Worm (Caenorhabditis elegans) whole organism, young adult: ENCODE data around the gene vang-1.

Experiments
- C17E4.6 ChIP-seq: fragments of 200-800 bp; sonication (Bioruptor generic); IDR thresholded peaks from 2 replicates; pipeline ENCODE4 v1.3.6; 2022; ENCODE audit warnings: missing genetic modification reagents, missing genetic modification characterization, missing compliant biosample characterization
- F23B12.7 ChIP-seq: sonication (generic microtip); optimal IDR thresholded peaks from 2 replicates; lab custom pipeline; 2017; ENCODE audit warnings: missing genetic modification characterization, mild to moderate bottlenecking, missing compliant biosample characterization, antibody characterized with exemption, moderate library complexity; ENCODE audit not compliant: insufficient read depth
- F57A8.1 ChIP-seq: fragments of 200-800 bp; sonication (Bioruptor generic); optimal IDR thresholded peaks from 2 replicates; lab custom pipeline; 2018; ENCODE audit warnings: mild to moderate bottlenecking, missing genetic modification characterization, moderate library complexity, missing compliant biosample characterization
- F57C9.4 ChIP-seq: sonication (generic microtip); optimal IDR thresholded peaks from 2 replicates; lab custom pipeline; 2017; ENCODE audit warnings: mild to moderate bottlenecking, missing genetic modification characterization, missing compliant biosample characterization
- T07F8.4 ChIP-seq: sonication (generic microtip); optimal IDR thresholded peaks from 2 replicates; lab custom pipeline; 2016; ENCODE audit warnings: mild to moderate bottlenecking, missing genetic modification characterization, moderate library complexity, missing compliant biosample characterization
- Y53G8AR.9 ChIP-seq: fragments of 200-800 bp; sonication (Bioruptor generic); conservative IDR thresholded peaks from 2 replicates; pipeline ENCODE4 v1.3.6; 2022; ENCODE audit warnings: missing genetic modification reagents, missing genetic modification characterization, missing compliant biosample characterization
- Y56A3A.18 ChIP-seq: fragments of 200-800 bp; sonication (Bioruptor generic); IDR thresholded peaks from 2 replicates; pipeline ENCODE4 v1.3.6; 2022; ENCODE audit warnings: missing genetic modification reagents, missing genetic modification characterization, missing compliant biosample characterization
- ZK185.1 ChIP-seq: sonication (generic microtip); optimal IDR thresholded peaks from 2 replicates; lab custom pipeline; 2016; ENCODE audit warnings: mild to moderate bottlenecking, missing genetic modification characterization, missing compliant biosample characterization; ENCODE audit not compliant: poor library complexity, severe bottlenecking
- akir-1 ChIP-seq: fragments of 200-800 bp; sonication (Bioruptor generic); optimal IDR thresholded peaks from 2 replicates; lab custom pipeline; 2018; ENCODE audit warnings: mild to moderate bottlenecking, missing genetic modification characterization, moderate library complexity, missing compliant biosample characterization
- cebp-1 ChIP-seq, 2 experiments: fragments of 200-800 bp in 1 of 2; sonication (Bioruptor generic) in 1 of 2; sonication (generic microtip) in 1 of 2; IDR thresholded peaks in 1 of 2; optimal IDR thresholded peaks in 1 of 2; 2 replicates each; pipeline versions ENCODE4 v1.3.6 to Lab custom; 2017 to 2022; ENCODE audit warnings: missing compliant biosample characterization in 2 of 2, missing genetic modification characterization in 2 of 2, mild to moderate bottlenecking in 1 of 2, missing genetic modification reagents in 1 of 2, moderate library complexity in 1 of 2
- ceh-100 ChIP-seq: fragments of 200-800 bp; sonication (Bioruptor generic); IDR thresholded peaks from 2 replicates; pipeline ENCODE4 v1.3.6; 2022; ENCODE audit warnings: missing genetic modification reagents, missing genetic modification characterization, missing compliant biosample characterization
- dox-1 ChIP-seq: fragments of 200-800 bp; sonication (Bioruptor generic); IDR thresholded peaks from 2 replicates; pipeline ENCODE4 v1.3.6; 2022; ENCODE audit warnings: missing genetic modification reagents, missing genetic modification characterization, missing compliant biosample characterization
- efl-1 ChIP-seq: fragments of 150-350 bp; optimal IDR thresholded peaks from 2 replicates; lab custom pipeline; 2014; ENCODE audit warnings: missing biosample characterization, missing genetic modification reagents, missing genetic modification characterization
- egl-44 ChIP-seq: fragments of 200-800 bp; sonication (Bioruptor generic); IDR thresholded peaks from 2 replicates; pipeline ENCODE4 v1.3.6; 2022; ENCODE audit warnings: missing genetic modification reagents, missing genetic modification characterization, missing compliant biosample characterization
- egrh-3 ChIP-seq: fragments of 200-800 bp; sonication (Bioruptor generic); IDR thresholded peaks from 2 replicates; pipeline ENCODE4 v1.3.6; 2022; ENCODE audit warnings: missing genetic modification reagents, missing genetic modification characterization, missing compliant biosample characterization
- fkh-3 ChIP-seq: sonication (generic microtip); optimal IDR thresholded peaks from 2 replicates; lab custom pipeline; 2016; ENCODE audit warnings: mild to moderate bottlenecking, missing genetic modification characterization, missing compliant biosample characterization
- gei-17 ChIP-seq: fragments of 200-800 bp; sonication (Bioruptor generic); optimal IDR thresholded peaks from 2 replicates; lab custom pipeline; 2018; ENCODE audit warnings: mild to moderate bottlenecking, missing genetic modification characterization, missing compliant biosample characterization
- him-1 ChIP-seq: sonication (generic microtip); optimal IDR thresholded peaks from 2 replicates; lab custom pipeline; 2016; ENCODE audit warnings: missing genotype, missing genetic modification reagents, missing genetic modification characterization, missing compliant biosample characterization
- hlh-26 ChIP-seq: fragments of 200-800 bp; sonication (Bioruptor generic); conservative IDR thresholded peaks from 2 replicates; pipeline ENCODE4 v1.3.6; 2022; ENCODE audit warnings: missing genetic modification reagents, missing genetic modification characterization, missing compliant biosample characterization
- let-607 ChIP-seq, 2 experiments: fragments of 200-800 bp in 1 of 2; sonication (Bioruptor generic) in 1 of 2; sonication (generic microtip) in 1 of 2; optimal IDR thresholded peaks; 2 replicates each; lab custom pipeline; 2016 to 2018; ENCODE audit warnings: mild to moderate bottlenecking in 2 of 2, missing compliant biosample characterization in 2 of 2, missing genetic modification characterization in 2 of 2, moderate library complexity in 2 of 2, missing genotype in 1 of 2
- lin-35 ChIP-seq, 3 experiments: fragments of 150-350 bp in 2 of 3; sonication (generic microtip) in 1 of 3; optimal IDR thresholded peaks; 2 replicates each; lab custom pipeline; 2014 to 2018; ENCODE audit warnings: missing biosample characterization in 3 of 3, missing genetic modification characterization in 3 of 3, missing genetic modification reagents in 3 of 3
- lin-40 ChIP-seq: sonication (generic microtip); optimal IDR thresholded peaks from 2 replicates; lab custom pipeline; 2016; ENCODE audit warnings: missing genetic modification characterization, mild to moderate bottlenecking, missing compliant biosample characterization, missing genotype, missing genetic modification reagents
- madf-6 ChIP-seq: fragments of 200-800 bp; sonication (Bioruptor generic); IDR thresholded peaks from 2 replicates; pipeline ENCODE4 v1.3.6; 2022; ENCODE audit warnings: missing genetic modification reagents, missing genetic modification characterization, missing compliant biosample characterization
- nfya-2 ChIP-seq: fragments of 200-800 bp; sonication (Bioruptor generic); IDR thresholded peaks from 2 replicates; pipeline ENCODE4 v1.3.6; 2022; ENCODE audit warnings: missing genetic modification reagents, missing genetic modification characterization, missing compliant biosample characterization
- nhr-27 ChIP-seq: fragments of 200-800 bp; sonication (Bioruptor generic); optimal IDR thresholded peaks from 2 replicates; lab custom pipeline; 2018; ENCODE audit warnings: mild to moderate bottlenecking, missing genetic modification characterization, moderate library complexity, missing compliant biosample characterization
- nhr-80 ChIP-seq: sonication (generic microtip); optimal IDR thresholded peaks from 2 replicates; lab custom pipeline; 2016; ENCODE audit warnings: missing genetic modification characterization, missing compliant biosample characterization
- pbrm-1 ChIP-seq: fragments of 200-800 bp; sonication (Bioruptor generic); IDR thresholded peaks from 2 replicates; pipeline ENCODE4 v1.3.6; 2022; ENCODE audit warnings: missing genetic modification reagents, missing genetic modification characterization, missing compliant biosample characterization
- repo-1 ChIP-seq: sonication (generic microtip); optimal IDR thresholded peaks from 2 replicates; lab custom pipeline; 2017; ENCODE audit warnings: mild to moderate bottlenecking, missing genetic modification characterization, missing compliant biosample characterization
- sdz-38 ChIP-seq: sonication (generic microtip); optimal IDR thresholded peaks from 2 replicates; lab custom pipeline; 2016; ENCODE audit warnings: missing genotype, missing genetic modification characterization, missing compliant biosample characterization
- snpc-1.3 ChIP-seq: sonication (generic microtip); optimal IDR thresholded peaks from 2 replicates; lab custom pipeline; 2017; ENCODE audit warnings: missing genetic modification characterization, mild to moderate bottlenecking, missing compliant biosample characterization, antibody characterized with exemption, moderate library complexity, missing genotype, missing genetic modification reagents; ENCODE audit not compliant: insufficient read depth
- snpc-4 ChIP-seq, 5 experiments: fragments of 150-350 bp in 1 of 5; sonication (generic microtip) in 4 of 5; optimal IDR thresholded peaks; 2 replicates each; lab custom pipeline; 2014 to 2018; ENCODE audit warnings: missing genetic modification characterization in 5 of 5, missing biosample characterization in 3 of 5, antibody characterized with exemption in 2 of 5, mild to moderate bottlenecking in 2 of 5, missing compliant biosample characterization in 2 of 5, missing genotype in 2 of 5, moderate library complexity in 2 of 5, missing genetic modification reagents in 1 of 5
- somi-1 ChIP-seq: fragments of 200-800 bp; sonication (Bioruptor generic); optimal IDR thresholded peaks from 2 replicates; lab custom pipeline; 2018; ENCODE audit warnings: mild to moderate bottlenecking, missing genetic modification characterization, missing compliant biosample characterization
- tbx-9 ChIP-seq: sonication (generic microtip); optimal IDR thresholded peaks from 2 replicates; lab custom pipeline; 2016; ENCODE audit warnings: borderline replicate concordance, missing genetic modification characterization, inconsistent platforms, missing compliant biosample characterization
- tlf-1 ChIP-seq: fragments of 200-800 bp; sonication (Bioruptor generic); optimal IDR thresholded peaks from 2 replicates; lab custom pipeline; 2018; ENCODE audit warnings: mild to moderate bottlenecking, missing genetic modification characterization, missing compliant biosample characterization
- unc-130 ChIP-seq: sonication (generic microtip); optimal IDR thresholded peaks from 2 replicates; lab custom pipeline; 2016; ENCODE audit warnings: missing genetic modification reagents, missing genetic modification characterization, missing compliant biosample characterization
- unc-62 ChIP-seq: fragments of 150-350 bp; optimal IDR thresholded peaks from 2 replicates; lab custom pipeline; 2014; ENCODE audit warnings: missing biosample characterization, missing genetic modification reagents, missing genetic modification characterization
- zfh-2 ChIP-seq: fragments of 200-800 bp; sonication (Bioruptor generic); conservative IDR thresholded peaks from 2 replicates; pipeline ENCODE4 v1.3.6; 2022; ENCODE audit warnings: missing genetic modification reagents, missing genetic modification characterization, missing compliant biosample characterization
- ztf-22 ChIP-seq: fragments of 200-800 bp; sonication (Bioruptor generic); optimal IDR thresholded peaks from 2 replicates; lab custom pipeline; 2018; ENCODE audit warnings: mild to moderate bottlenecking, missing genetic modification characterization, moderate library complexity, missing compliant biosample characterization
- ztf-26 ChIP-seq: sonication (generic microtip); optimal IDR thresholded peaks from 2 replicates; lab custom pipeline; 2017; ENCODE audit warnings: missing genetic modification characterization, missing compliant biosample characterization
- ztf-6 ChIP-seq: fragments of 200-800 bp; sonication (Bioruptor generic); IDR thresholded peaks from 2 replicates; pipeline ENCODE4 v1.3.6; 2022; ENCODE audit warnings: missing genetic modification reagents, missing genetic modification characterization, missing compliant biosample characterization

The vang-1 gene

DNA sequence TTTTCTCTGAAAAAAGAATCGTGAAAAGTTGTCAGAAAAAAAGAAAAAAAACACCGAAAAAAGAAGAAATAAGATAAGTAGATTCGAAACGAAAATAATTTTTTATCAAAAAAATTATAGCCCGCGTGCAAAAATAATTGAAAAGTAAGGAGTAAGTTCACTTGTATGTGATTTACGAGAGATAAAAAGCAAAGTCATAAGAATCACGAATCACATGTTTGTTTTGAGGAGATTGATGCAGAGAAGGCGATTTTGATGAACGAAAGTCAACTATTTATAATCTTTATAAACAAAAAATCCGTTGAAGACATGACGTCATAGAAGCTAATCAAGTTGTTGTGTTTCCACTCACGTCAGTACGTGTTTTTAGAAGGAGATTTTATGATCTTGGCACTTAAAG, 45.4 kb upstream of the vang-1 start, which contains the start of gene Y71H10B.1:
Gene Y71H10B.1 (minus strand): TSS at position 6 of the 400 bp plus-strand sequence.
- TF ChIP-seq ztf-26: peak; percentile 25
- no peak for TF ChIP-seq T07F8.4 (tag; lab: Kevin White, UChicago)
- TF ChIP-seq tbx-9 (tag; lab: Kevin White, UChicago): no peak
- TF ChIP-seq C17E4.6 (GFP tag; lab: Robert Waterston, UW): no peak
- no peak for TF ChIP-seq tlf-1 (GFP tag; lab: Kevin White, UChicago)
- peak; percentile 54 for TF ChIP-seq somi-1
- no peak for TF ChIP-seq madf-6 (GFP tag; lab: Robert Waterston, UW)
- TF ChIP-seq F57A8.1 (GFP tag; lab: Kevin White, UChicago): no peak
- peak; percentile 22 for TF ChIP-seq lin-40 (tag; lab: Kevin White, UChicago)
- no peak for TF ChIP-seq ZK185.1
- no peak for TF ChIP-seq him-1 (tag; lab: Kevin White, UChicago)
- TF ChIP-seq, all 124 proteins: peak for 3

DNA sequence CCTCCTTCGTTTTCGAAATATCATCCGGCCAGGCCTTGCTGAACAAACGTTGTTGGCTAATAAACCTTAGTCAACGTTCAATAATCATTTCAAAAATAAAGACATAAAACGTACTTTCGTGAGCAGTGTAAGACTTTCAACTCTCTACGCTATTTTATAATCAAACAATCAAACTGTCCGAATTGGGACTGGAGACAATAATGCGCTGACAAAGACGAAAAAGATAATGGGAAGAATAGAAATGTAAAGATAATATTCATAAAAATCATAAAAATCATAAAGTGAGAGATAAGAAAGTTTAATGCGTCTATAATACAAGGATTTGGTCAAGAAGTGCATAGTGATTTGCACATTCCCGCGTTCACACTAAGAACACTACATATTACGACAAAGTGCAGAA, 43.9 kb upstream of the vang-1 start:
- peak in 1 of 2 experiments; percentile 8 for TF ChIP-seq let-607 (tag; optimal IDR thresholded peaks at IDR 0.05; lab: Kevin White, UChicago)
- TF ChIP-seq lin-40 (tag; lab: Kevin White, UChicago): peak; percentile 28
- TF ChIP-seq nhr-80 (tag; lab: Kevin White, UChicago): peak; percentile 59
- no peak for TF ChIP-seq egrh-3 (GFP tag; lab: Robert Waterston, UW)

DNA sequence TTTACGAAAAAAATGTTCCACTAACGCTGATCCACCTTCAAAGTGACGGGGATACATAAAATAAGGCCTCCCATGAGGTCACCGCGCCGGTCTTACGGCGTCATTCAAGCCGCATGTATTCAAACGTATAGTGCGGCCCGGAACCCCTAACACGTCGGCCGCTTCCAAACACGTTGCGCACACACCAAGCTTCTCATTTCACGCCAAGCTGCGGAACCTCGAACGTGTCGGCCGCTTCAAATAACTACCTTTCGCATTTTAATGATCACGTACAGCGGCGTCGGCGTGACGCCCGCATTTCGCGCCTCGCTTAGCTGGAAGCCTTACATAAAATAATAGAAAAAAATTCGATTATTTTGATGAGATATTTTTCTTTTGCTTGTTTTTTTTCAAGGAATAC, 42.1 kb upstream of the vang-1 start:
- TF ChIP-seq madf-6 (GFP tag; lab: Robert Waterston, UW): peak; percentile 11; the same call in 1 of the 2 replicates
- TF ChIP-seq nhr-27 (tag; lab: Kevin White, UChicago): no peak
- TF ChIP-seq snpc-4 (GFP tag; optimal IDR thresholded peaks at IDR 0.05; lab: Kevin White, UChicago): no peak
- peak; percentile 35 to 89 (median 71) for TF ChIP-seq snpc-4 (tag; optimal IDR thresholded peaks at IDR 0.05; lab: Kevin White, UChicago)
- 0 out of 2 replicates have a peak, but pooled peaks have one; percentile 11 for TF ChIP-seq pbrm-1 (GFP tag; lab: Robert Waterston, UW)

DNA sequence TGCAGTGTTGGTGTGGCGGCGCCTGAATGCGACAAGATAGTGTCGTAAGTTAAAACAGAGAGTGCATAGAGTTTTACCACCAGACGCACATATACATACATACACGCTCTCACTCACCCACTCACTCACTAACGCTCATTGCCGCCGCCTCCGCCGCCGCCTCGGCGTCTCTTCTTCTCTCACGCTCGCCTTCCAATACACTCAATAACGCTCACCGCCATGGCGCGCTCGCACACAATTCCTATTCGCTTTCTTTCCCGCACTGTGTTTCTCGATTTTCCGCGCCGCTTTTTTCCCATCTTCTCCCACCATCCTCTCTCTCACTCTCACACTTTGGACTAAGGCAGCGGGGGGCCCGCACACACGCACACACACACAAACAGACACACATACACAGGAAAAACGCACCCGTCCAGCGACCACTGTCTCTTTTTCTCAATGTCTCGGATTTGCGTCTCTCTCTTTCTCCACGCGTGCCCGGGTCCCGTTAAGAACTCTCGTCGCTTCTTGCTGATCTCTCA, 33.2 kb upstream of the vang-1 start, which contains the start of gene kin-29:
Gene kin-29 (minus strand): TSS at position 51 of the 521 bp plus-strand sequence.
- TF ChIP-seq ceh-100 (GFP tag; lab: Robert Waterston, UW): no peak
- no peak for TF ChIP-seq snpc-1.3 (tag; lab: Kevin White, UChicago)
- no peak for TF ChIP-seq egl-44 (GFP tag; lab: Robert Waterston, UW)
- TF ChIP-seq F57C9.4 (tag; lab: Kevin White, UChicago): peak; percentile 51
- no peak for TF ChIP-seq ztf-6
- TF ChIP-seq C17E4.6 (GFP tag; lab: Robert Waterston, UW): 0 out of 2 replicates have a peak, but pooled peaks have one; percentile 14
- peak; percentile 98 for TF ChIP-seq zfh-2 (GFP tag; lab: Robert Waterston, UW)
- peak; percentile 64 for TF ChIP-seq repo-1 (tag; lab: Kevin White, UChicago)
- no peak for TF ChIP-seq unc-130 (GFP tag; lab: Kevin White, UChicago)
- no peak for TF ChIP-seq akir-1 (GFP tag; lab: Kevin White, UChicago)
- TF ChIP-seq unc-62 (GFP tag; lab: Kevin White, UChicago): no peak
- TF ChIP-seq nfya-2 (GFP tag; lab: Robert Waterston, UW): no peak
- peak in 1 of 3 experiments; percentile 68 for TF ChIP-seq lin-35 (GFP tag; optimal IDR thresholded peaks at IDR 0.05; lab: Kevin White, UChicago)
- TF ChIP-seq cebp-1 (GFP tag; IDR thresholded peaks at IDR 0.05; lab: Robert Waterston, UW): peak; percentile 49; the same call in 1 of the 2 replicates
- peak; percentile 90 for TF ChIP-seq cebp-1 (tag; optimal IDR thresholded peaks at IDR 0.05; lab: Kevin White, UChicago)
- peak; percentile 82 for TF ChIP-seq gei-17
- TF ChIP-seq ZK185.1: no peak
- peak; percentile 85 for TF ChIP-seq dox-1 (GFP tag; lab: Robert Waterston, UW)
- no peak for TF ChIP-seq hlh-26
- TF ChIP-seq fkh-3 (tag; lab: Kevin White, UChicago): no peak
- peak; percentile 82 for TF ChIP-seq Y56A3A.18 (GFP tag; lab: Robert Waterston, UW)
- TF ChIP-seq F23B12.7 (tag; lab: Kevin White, UChicago): peak; percentile 40
- TF ChIP-seq ztf-22 (GFP tag; lab: Kevin White, UChicago): peak; percentile 6
- no peak for TF ChIP-seq efl-1 (GFP tag; lab: Kevin White, UChicago)
- TF ChIP-seq Y53G8AR.9 (GFP tag; lab: Robert Waterston, UW): no peak
- TF ChIP-seq sdz-38: no peak
